Worm (Caenorhabditis elegans) whole organism, young adult: ENCODE data around the gene cpr-2.

ENCODE experiments used
- ceh-58 ChIP-seq: fragments of 200-800 bp; sonication (Bioruptor generic); IDR thresholded peaks from 2 replicates; pipeline ENCODE4 v1.3.6; 2022; ENCODE audit warnings: missing genetic modification characterization, missing compliant biosample characterization
- ets-4 ChIP-seq: fragments of 200-800 bp; sonication (Bioruptor generic); optimal IDR thresholded peaks from 2 replicates; lab custom pipeline; 2018; ENCODE audit warnings: mild to moderate bottlenecking, missing genetic modification characterization, missing compliant biosample characterization
- hmg-1.2 ChIP-seq: fragments of 200-800 bp; sonication (Bioruptor generic); IDR thresholded peaks from 2 replicates; pipeline ENCODE4 v1.3.6; 2022; ENCODE audit warnings: missing genetic modification reagents, missing genetic modification characterization, missing compliant biosample characterization
- lsl-1 ChIP-seq: fragments of 200-800 bp; sonication (Bioruptor generic); optimal IDR thresholded peaks from 2 replicates; lab custom pipeline; 2018; ENCODE audit warnings: mild to moderate bottlenecking, missing genetic modification characterization, moderate library complexity, missing compliant biosample characterization
- mcd-1 ChIP-seq: fragments of 200-800 bp; sonication (Bioruptor generic); IDR thresholded peaks from 2 replicates; pipeline ENCODE4 v1.3.6; 2022; ENCODE audit warnings: missing genetic modification reagents, missing genetic modification characterization, missing compliant biosample characterization
- zim-3 ChIP-seq: sonication (generic microtip); optimal IDR thresholded peaks from 2 replicates; lab custom pipeline; 2017; ENCODE audit warnings: mild to moderate bottlenecking, missing genetic modification characterization, moderate library complexity, missing compliant biosample characterization

DNA sequence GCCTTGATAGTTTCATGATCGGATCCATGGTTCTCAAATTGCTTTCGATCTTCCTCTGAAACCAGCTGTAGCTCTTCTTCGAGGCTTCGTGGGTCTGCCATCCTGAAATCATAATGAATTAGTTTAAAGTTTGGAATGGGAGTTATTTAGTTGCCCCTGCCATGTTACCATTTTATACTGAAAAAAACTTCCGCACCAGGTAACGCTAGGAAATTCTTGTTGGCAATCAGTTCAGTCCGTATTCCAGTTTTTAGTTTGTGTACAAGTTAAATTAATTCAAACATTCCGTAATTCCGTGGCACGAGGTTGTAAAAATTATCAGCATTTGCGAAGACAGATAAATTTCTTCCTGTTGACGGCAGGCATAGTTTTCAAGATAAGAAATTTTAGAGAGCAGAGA, 46.4 kb downstream of the cpr-2 start, which contains the start of gene Y32B12A.5:
- TF ChIP-seq ceh-58 (GFP tag; lab: Robert Waterston, UW) (no peak), mcd-1 (GFP tag; lab: Robert Waterston, UW) (no peak), lsl-1 (GFP tag; lab: Kevin White, UChicago) (no peak), ets-4 (GFP tag; lab: Kevin White, UChicago) (no peak), zim-3 (no peak), hmg-1.2 (GFP tag; lab: Robert Waterston, UW) (no peak)
